Fruit fly (Drosophila melanogaster) whole organism, embryonic: ENCODE data around the gene nAChRalpha7.

Experiments used
- Abd-B ChIP-seq: fragments of 200-800 bp; sonication (Bioruptor generic); optimal IDR thresholded peaks from 2 replicates; lab custom pipeline; 2018; ENCODE audit warnings: missing biosample characterization, mild to moderate bottlenecking, missing genetic modification characterization, moderate library complexity
- Atf3 ChIP-seq: fragments of 200-800 bp; sonication (Bioruptor generic); optimal IDR thresholded peaks from 3 replicates; lab custom pipeline; 2016; ENCODE audit warnings: missing biosample characterization, missing genetic modification characterization
- B-H1 ChIP-seq: fragments of 200-800 bp; sonication (Bioruptor generic); IDR thresholded peaks from 3 replicates; pipeline ENCODE4 v1.3.6; 2022; ENCODE audit warnings: missing biosample characterization, missing genetic modification characterization
- CG10321 ChIP-seq: fragments of 200-800 bp; sonication (Bioruptor generic); IDR thresholded peaks from 2 replicates; pipeline ENCODE4 v1.3.6; 2022; ENCODE audit warnings: missing biosample characterization, missing genetic modification characterization
- CG10959 ChIP-seq: fragments of 200-800 bp; sonication (Bioruptor generic); IDR thresholded peaks from 2 replicates; pipeline ENCODE4 v1.3.6; 2022; ENCODE audit warnings: missing biosample characterization, missing genetic modification characterization
- CG15601 ChIP-seq: fragments of 200-800 bp; sonication (Bioruptor generic); optimal IDR thresholded peaks from 3 replicates; lab custom pipeline; 2019; ENCODE audit warnings: missing biosample characterization, mild to moderate bottlenecking, missing genetic modification characterization, moderate library complexity
- CG2129 ChIP-seq: fragments of 200-800 bp; sonication (Bioruptor generic); IDR thresholded peaks from 2 replicates; pipeline ENCODE4 v1.3.6; 2022; ENCODE audit warnings: missing biosample characterization, missing genetic modification characterization; ENCODE audit not compliant: partially characterized antibody
- CG2202 ChIP-seq: fragments of 200-800 bp; sonication (Bioruptor generic); optimal IDR thresholded peaks from 2 replicates; lab custom pipeline; 2018; ENCODE audit warnings: missing biosample characterization, mild to moderate bottlenecking, missing genetic modification characterization
- CG2875 ChIP-seq: fragments of 200-800 bp; sonication (Bioruptor generic); optimal IDR thresholded peaks from 2 replicates; lab custom pipeline; 2017; ENCODE audit warnings: missing biosample characterization, mild to moderate bottlenecking, missing genetic modification characterization, missing genetic modification reagents
- CG31224 ChIP-seq: fragments of 200-800 bp; sonication (Bioruptor generic); IDR thresholded peaks from 2 replicates; pipeline ENCODE4 v1.3.6; 2022; ENCODE audit warnings: missing biosample characterization, missing genetic modification characterization
- CG3726 ChIP-seq: fragments of 200-800 bp; sonication (Bioruptor generic); IDR thresholded peaks from 3 replicates; pipeline ENCODE4, ENCODE4 v1.3.6; 2022; ENCODE audit warnings: missing biosample characterization, missing genetic modification characterization
- CG4424 ChIP-seq: fragments of 200-800 bp; sonication (Bioruptor generic); optimal IDR thresholded peaks from 3 replicates; lab custom pipeline; 2016; ENCODE audit warnings: missing biosample characterization, missing genetic modification characterization
- CG6765 ChIP-seq: fragments of 200-800 bp; sonication (Bioruptor generic); optimal IDR thresholded peaks from 3 replicates; lab custom pipeline; 2017; ENCODE audit warnings: missing biosample characterization, mild to moderate bottlenecking, missing genetic modification characterization
- CG7928 ChIP-seq: fragments of 200-800 bp; sonication (Bioruptor generic); optimal IDR thresholded peaks from 2 replicates; lab custom pipeline; 2017; ENCODE audit warnings: missing biosample characterization, mild to moderate bottlenecking, missing genetic modification characterization
- Chrac-16 ChIP-seq: fragments of 200-800 bp; sonication (Bioruptor generic); optimal IDR thresholded peaks from 3 replicates; lab custom pipeline; 2016; ENCODE audit warnings: missing biosample characterization, missing genetic modification characterization
- Doc3 ChIP-seq: fragments of 200-800 bp; sonication (Bioruptor generic); IDR thresholded peaks from 3 replicates; pipeline ENCODE4 v1.3.6; 2022; ENCODE audit warnings: missing biosample characterization, missing genetic modification characterization; ENCODE audit not compliant: partially characterized antibody
- E2f1 ChIP-seq: fragments of 200-800 bp; sonication (Bioruptor generic); IDR thresholded peaks from 2 replicates; pipeline ENCODE4 v1.3.6; 2022; ENCODE audit warnings: missing biosample characterization, missing genetic modification characterization
- ERR ChIP-seq: fragments of 200-800 bp; sonication (Bioruptor generic); optimal IDR thresholded peaks from 2 replicates; lab custom pipeline; 2016; ENCODE audit warnings: missing biosample characterization, missing genetic modification characterization
- HHEX ChIP-seq: fragments of 200-800 bp; sonication (Bioruptor generic); optimal IDR thresholded peaks from 3 replicates; lab custom pipeline; 2017; ENCODE audit warnings: missing biosample characterization, mild to moderate bottlenecking, missing genetic modification characterization, missing genetic modification reagents
- HLH4C ChIP-seq: fragments of 200-800 bp; sonication (Bioruptor generic); IDR thresholded peaks from 3 replicates; pipeline ENCODE4 v1.3.6; 2022; ENCODE audit warnings: missing biosample characterization, missing genetic modification characterization; ENCODE audit not compliant: partially characterized antibody
- HLH54F ChIP-seq: fragments of 200-800 bp; sonication (Bioruptor generic); optimal IDR thresholded peaks from 3 replicates; lab custom pipeline; 2016; ENCODE audit warnings: missing biosample characterization, missing genetic modification characterization
- Lhr ChIP-seq: fragments of 200-800 bp; sonication (Bioruptor generic); optimal IDR thresholded peaks from 3 replicates; lab custom pipeline; 2017; ENCODE audit warnings: mild to moderate bottlenecking, missing biosample characterization, missing genetic modification reagents, missing genetic modification characterization
- Mad ChIP-seq: fragments of 200-800 bp; sonication (Bioruptor generic); optimal IDR thresholded peaks from 2 replicates; lab custom pipeline; 2016; ENCODE audit warnings: missing biosample characterization, missing genetic modification characterization
- Mrtf ChIP-seq: fragments of 200-800 bp; sonication (Bioruptor generic); IDR thresholded peaks from 3 replicates; pipeline ENCODE4 v1.3.6; 2022; ENCODE audit warnings: missing biosample characterization, missing genetic modification characterization
- Oli ChIP-seq: fragments of 200-800 bp; sonication (Bioruptor generic); optimal IDR thresholded peaks from 2 replicates; lab custom pipeline; 2018; ENCODE audit warnings: missing biosample characterization, mild to moderate bottlenecking, missing genetic modification characterization, moderate library complexity
- Optix ChIP-seq: fragments of 200-800 bp; sonication (Bioruptor generic); IDR thresholded peaks from 3 replicates; pipeline ENCODE4 v1.3.6; 2022; ENCODE audit warnings: missing biosample characterization, missing genetic modification characterization
- PHDP ChIP-seq: fragments of 200-800 bp; sonication (Bioruptor generic); optimal IDR thresholded peaks from 3 replicates; lab custom pipeline; 2018; ENCODE audit warnings: missing biosample characterization, mild to moderate bottlenecking, missing genetic modification characterization, moderate library complexity
- Stat92E ChIP-seq, 3 experiments: fragments of >200 bp in 2 of 3; fragments of 200-800 bp in 1 of 3; sonication (Bioruptor generic) in 1 of 3; optimal IDR thresholded peaks; 2 replicates each; lab custom pipeline; 2017 to 2019; ENCODE audit warnings: missing biosample characterization in 3 of 3, missing genetic modification characterization in 3 of 3, mild to moderate bottlenecking in 1 of 3, moderate library complexity in 1 of 3
- Xbp1 ChIP-seq: fragments of 200-800 bp; sonication (Bioruptor generic); optimal IDR thresholded peaks from 3 replicates; lab custom pipeline; 2016; ENCODE audit warnings: missing biosample characterization, mild to moderate bottlenecking, missing genetic modification characterization
- ab ChIP-seq: fragments of 200-800 bp; sonication (Bioruptor generic); optimal IDR thresholded peaks from 2 replicates; lab custom pipeline; 2016; ENCODE audit warnings: missing biosample characterization, missing genetic modification characterization
- btn ChIP-seq: fragments of 200-800 bp; sonication (Bioruptor generic); optimal IDR thresholded peaks from 2 replicates; lab custom pipeline; 2016; ENCODE audit warnings: missing biosample characterization, missing genetic modification characterization
- cato ChIP-seq: fragments of 200-800 bp; sonication (Bioruptor generic); optimal IDR thresholded peaks from 2 replicates; lab custom pipeline; 2016; ENCODE audit warnings: missing biosample characterization, missing genetic modification characterization, borderline replicate concordance
- croc ChIP-seq: fragments of 200-800 bp; sonication (Bioruptor generic); conservative IDR thresholded peaks from 3 replicates; pipeline ENCODE4 v1.3.6; 2022; ENCODE audit warnings: missing biosample characterization, missing genetic modification characterization
- dmrt99B ChIP-seq: fragments of 200-800 bp; sonication (Bioruptor generic); optimal IDR thresholded peaks from 2 replicates; lab custom pipeline; 2018; ENCODE audit warnings: missing biosample characterization, mild to moderate bottlenecking, missing genetic modification characterization, moderate library complexity
- dpn ChIP-seq, 2 experiments: fragments of 200-800 bp; sonication (Bioruptor generic); optimal IDR thresholded peaks; 3 replicates each; lab custom pipeline; 2016; ENCODE audit warnings: missing biosample characterization in 2 of 2, missing genetic modification characterization in 2 of 2
- emc ChIP-seq: fragments of 200-800 bp; sonication (Bioruptor generic); optimal IDR thresholded peaks from 2 replicates; lab custom pipeline; 2016; ENCODE audit warnings: missing biosample characterization, missing genetic modification characterization
- fd102C ChIP-seq: fragments of 200-800 bp; sonication (Bioruptor generic); optimal IDR thresholded peaks from 2 replicates; lab custom pipeline; 2018; ENCODE audit warnings: missing biosample characterization, mild to moderate bottlenecking, missing genetic modification characterization, moderate library complexity
- gem ChIP-seq: fragments of 200-800 bp; sonication (Bioruptor generic); optimal IDR thresholded peaks from 2 replicates; lab custom pipeline; 2019; ENCODE audit warnings: missing biosample characterization, mild to moderate bottlenecking, missing genetic modification characterization, moderate library complexity
- hth ChIP-seq: fragments of >200 bp; optimal IDR thresholded peaks from 2 replicates; lab custom pipeline; 2017; ENCODE audit warnings: inconsistent platforms
- ind ChIP-seq: fragments of 200-800 bp; sonication (Bioruptor generic); optimal IDR thresholded peaks from 3 replicates; lab custom pipeline; 2016; ENCODE audit warnings: missing biosample characterization, missing genetic modification characterization
- kni ChIP-seq: fragments of 200-800 bp; sonication (Bioruptor generic); optimal IDR thresholded peaks from 3 replicates; lab custom pipeline; 2017; ENCODE audit warnings: mild to moderate bottlenecking, missing biosample characterization, missing genetic modification reagents, missing genetic modification characterization
- p53 ChIP-seq: fragments of 200-800 bp; sonication (Bioruptor generic); optimal IDR thresholded peaks from 2 replicates; lab custom pipeline; 2016; ENCODE audit warnings: missing biosample characterization, missing genetic modification characterization
- prd ChIP-seq, 3 experiments: fragments of >200 bp in 2 of 3; fragments of 200-800 bp in 1 of 3; sonication (Bioruptor generic) in 1 of 3; optimal IDR thresholded peaks in 2 of 3; IDR thresholded peaks in 1 of 3; 2 replicates in 2 of 3; 3 replicates in 1 of 3; pipeline versions ENCODE4 v1.3.6 to Lab custom; 2017 to 2022; ENCODE audit warnings: missing biosample characterization in 1 of 3, missing genetic modification characterization in 1 of 3
- pzg ChIP-seq: fragments of 200-800 bp; sonication (Bioruptor generic); optimal IDR thresholded peaks from 3 replicates; lab custom pipeline; 2018; ENCODE audit warnings: missing biosample characterization, mild to moderate bottlenecking, missing genetic modification characterization, moderate library complexity
- so ChIP-seq: fragments of 200-800 bp; sonication (Bioruptor generic); IDR thresholded peaks from 3 replicates; pipeline ENCODE4 v1.3.6; 2022; ENCODE audit warnings: missing biosample characterization, missing genetic modification characterization
- tin ChIP-seq: fragments of 200-800 bp; sonication (Bioruptor generic); optimal IDR thresholded peaks from 3 replicates; lab custom pipeline; 2016; ENCODE audit warnings: missing biosample characterization, missing genetic modification characterization
- wek ChIP-seq: fragments of 200-800 bp; sonication (Bioruptor generic); optimal IDR thresholded peaks from 3 replicates; lab custom pipeline; 2018; ENCODE audit warnings: missing biosample characterization, mild to moderate bottlenecking, missing genetic modification characterization, moderate library complexity
- wor ChIP-seq: fragments of 200-800 bp; sonication (Bioruptor generic); IDR thresholded peaks from 2 replicates; pipeline ENCODE4 v1.3.6; 2022; ENCODE audit warnings: missing biosample characterization, missing genetic modification characterization
- zf30C ChIP-seq: fragments of 200-800 bp; sonication (Bioruptor generic); optimal IDR thresholded peaks from 3 replicates; lab custom pipeline; 2018; ENCODE audit warnings: missing biosample characterization, mild to moderate bottlenecking, missing genetic modification characterization

The nAChRalpha7 gene

dm6 chrX:19289318-19289970, 58.8 kb downstream of the nAChRalpha7 start (continued):
- TF ChIP-seq CG6765 (GFP tag; lab: Kevin White, UChicago), result peak; percentile 64
- TF ChIP-seq ind (GFP tag; lab: Kevin White, UChicago), result peak; percentile 90
- peak; percentile 73 for TF ChIP-seq CG10959 (GFP tag; lab: Robert Waterston, UW)
- TF ChIP-seq zf30C (GFP tag; lab: Kevin White, UChicago), result no peak
- TF ChIP-seq CG31224, result peak; percentile 56
- peak; percentile 83 for TF ChIP-seq Chrac-16 (GFP tag; lab: Kevin White, UChicago)
- peak; percentile 82 for TF ChIP-seq wek
- TF ChIP-seq ab (GFP tag; lab: Kevin White, UChicago), result peak; percentile 92
- TF ChIP-seq cato (GFP tag; lab: Kevin White, UChicago), result peak; percentile 80
- peak; percentile 85 to 89 for TF ChIP-seq dpn (GFP tag; optimal IDR thresholded peaks at IDR 0.05; lab: Kevin White, UChicago)
- no peak for TF ChIP-seq CG2129 (GFP tag; lab: Robert Waterston, UW)
- peak; percentile 52 for TF ChIP-seq Lhr
- TF ChIP-seq prd (optimal IDR thresholded peaks at IDR 0.05; lab: Kevin White, UChicago), result no peak
- TF ChIP-seq prd (GFP tag; IDR thresholded peaks at IDR 0.05; lab: Robert Waterston, UW), result peak; percentile 93
- no peak for TF ChIP-seq pzg (GFP tag; lab: Kevin White, UChicago)
- peak; percentile 89 for TF ChIP-seq B-H1 (GFP tag; lab: Robert Waterston, UW)
- TF ChIP-seq kni (GFP tag; lab: Kevin White, UChicago), result peak; percentile 75
- TF ChIP-seq CG2202, result peak; percentile 71
- TF ChIP-seq wor, result peak; percentile 83
- peak; percentile 91 for TF ChIP-seq tin (GFP tag; lab: Kevin White, UChicago)
- TF ChIP-seq p53 (GFP tag; lab: Kevin White, UChicago), result peak; percentile 72
- peak; percentile 82 for TF ChIP-seq HHEX (GFP tag; lab: Kevin White, UChicago)
- no peak for TF ChIP-seq Doc3 (GFP tag; lab: Robert Waterston, UW)
- TF ChIP-seq Optix (GFP tag; lab: Robert Waterston, UW), result peak; percentile 94
- TF ChIP-seq Mrtf (GFP tag; lab: Robert Waterston, UW), result peak; percentile 92
- TF ChIP-seq Oli (tag; lab: Kevin White, UChicago), result peak; percentile 89
- no peak for TF ChIP-seq CG10321 (GFP tag; lab: Robert Waterston, UW)
- TF ChIP-seq CG7928 (GFP tag; lab: Kevin White, UChicago), result no peak
- no peak for TF ChIP-seq Stat92E (GFP tag; optimal IDR thresholded peaks at IDR 0.05; lab: Kevin White, UChicago)
- peak; percentile 85 for TF ChIP-seq Abd-B (GFP tag; lab: Kevin White, UChicago)
- peak; percentile 84 for TF ChIP-seq btn (GFP tag; lab: Kevin White, UChicago)
- TF ChIP-seq Mad, result peak; percentile 83
- TF ChIP-seq CG4424, result peak; percentile 90
- peak; percentile 85 for TF ChIP-seq E2f1 (GFP tag; lab: Robert Waterston, UW)
- peak; percentile 89 for TF ChIP-seq gem (tag; lab: Kevin White, UChicago)
- TF ChIP-seq CG15601 (tag; lab: Kevin White, UChicago), result peak; percentile 89
- TF ChIP-seq ERR (GFP tag; lab: Kevin White, UChicago), result peak; percentile 70
- peak; percentile 86 for TF ChIP-seq PHDP (tag; lab: Kevin White, UChicago)
- peak; percentile 64 for TF ChIP-seq HLH54F (GFP tag; lab: Kevin White, UChicago)
- peak; percentile 92 for TF ChIP-seq CG3726 (GFP tag; lab: Robert Waterston, UW)
- peak; percentile 72 for TF ChIP-seq Atf3 (GFP tag; lab: Kevin White, UChicago)
- peak; percentile 85 for TF ChIP-seq croc
- peak; percentile 83 for TF ChIP-seq CG2875
- TF ChIP-seq so (GFP tag; lab: Robert Waterston, UW), result peak; percentile 91
- TF ChIP-seq fd102C (GFP tag; lab: Kevin White, UChicago), result peak; percentile 17
- TF ChIP-seq hth (lab: Kevin White, UChicago), result no peak
- TF ChIP-seq HLH4C (GFP tag; lab: Robert Waterston, UW), result no peak
- peak; percentile 15 for TF ChIP-seq emc (GFP tag; lab: Kevin White, UChicago)
- TF ChIP-seq dmrt99B, result peak; percentile 94
- TF ChIP-seq Xbp1 (GFP tag; lab: Kevin White, UChicago), result peak; percentile 93
